Fruit fly (Drosophila melanogaster) whole organism: ENCODE results near the gene Stt3A.

Experiments
- EcR ChIP-seq, 2 experiments: fragments of >200 bp; optimal IDR thresholded peaks; 2 replicates each; lab custom pipeline; 2017; ENCODE audit warnings: missing biosample characterization in 2 of 2, missing genetic modification characterization in 2 of 2, missing genetic modification reagents in 2 of 2
- pan ChIP-seq: fragments of >200 bp; optimal IDR thresholded peaks from 2 replicates; lab custom pipeline; 2017
- psq ChIP-seq: fragments of >200 bp; optimal IDR thresholded peaks from 2 replicates; lab custom pipeline; 2017
- usp ChIP-seq: fragments of >200 bp; optimal IDR thresholded peaks from 2 replicates; lab custom pipeline; 2017; ENCODE audit warnings: missing biosample characterization, missing genetic modification characterization, mixed read lengths

dm6 chrX:21067474-21067873 lies 13.7 kb upstream of the Stt3A start, which contains the start of gene CG32512:
- no peak for TF ChIP-seq pan (lab: Kevin White, UChicago)
- no peak for TF ChIP-seq psq (lab: Kevin White, UChicago)
- TF ChIP-seq EcR (GFP tag; optimal IDR thresholded peaks at IDR 0.05; lab: Kevin White, UChicago), result no peak
- TF ChIP-seq usp (GFP tag; lab: Kevin White, UChicago), result no peak
